Fruit fly (Drosophila melanogaster): Measurements from ENCODE around the gene CG14662.
A peak's percentile ranks its signal among the peaks of the same experiment; 100 is the strongest.

Gene CG14662

dm6 chr3R:5016280-5016679, 32.2 kb upstream of the CG14662 start (continued):
- no peak for TF ChIP-seq CG31224 (GFP tag; IDR thresholded peaks at IDR 0.05)
- no peak for TF ChIP-seq CG13296 (GFP tag; optimal IDR thresholded peaks at IDR 0.05)
- TF ChIP-seq CG6254 (GFP tag; optimal IDR thresholded peaks at IDR 0.05), result no peak
- no peak for TF ChIP-seq Bgb (GFP tag; IDR thresholded peaks at IDR 0.05; ENCODE audit: partially characterized antibody)

- TF ChIP-seq unc-4 (GFP tag; IDR thresholded peaks at IDR 0.05; ENCODE audit: partially characterized antibody) (no peak), pan (optimal IDR thresholded peaks at IDR 0.05) (no peak), pan (GFP tag; optimal IDR thresholded peaks at IDR 0.05 in 1 of 2, IDR thresholded peaks at IDR 0.05 in 1 of 2) (peak in 1 of 2 experiments; percentile 52), ash1 (GFP tag; optimal IDR thresholded peaks at IDR 0.05) (no peak), dmrt11E (tag; optimal IDR thresholded peaks at IDR 0.05) (no peak), esg (GFP tag; conservative IDR thresholded peaks at IDR 0.05) (no peak), CG30403 (GFP tag; optimal IDR thresholded peaks at IDR 0.05) (peak; percentile 15), Mad (GFP tag; optimal IDR thresholded peaks at IDR 0.05) (peak; percentile 34), CG8924 (tag; optimal IDR thresholded peaks at IDR 0.05) (peak; percentile 22), CG6254 (GFP tag; optimal IDR thresholded peaks at IDR 0.05) (peak; percentile 63), CG13123 (GFP tag; optimal IDR thresholded peaks at IDR 0.05) (no peak), Ets65A (GFP tag) (peak; percentile 7), Hey (tag; optimal IDR thresholded peaks at IDR 0.05) (peak; percentile 22), Trl (optimal IDR thresholded peaks at IDR 0.05) (no peak), Trl (GFP tag; optimal IDR thresholded peaks at IDR 0.05) (no peak), Asciz (GFP tag; optimal IDR thresholded peaks at IDR 0.05) (peak; percentile 83), en (GFP tag; optimal IDR thresholded peaks at IDR 0.05) (no peak), CG2120 (GFP tag; optimal IDR thresholded peaks at IDR 0.05) (peak; percentile 28), Usf (GFP tag; optimal IDR thresholded peaks at IDR 0.05) (no peak), pros (GFP tag; optimal IDR thresholded peaks at IDR 0.05) (no peak), CG6791 (GFP tag; IDR thresholded peaks at IDR 0.05; ENCODE audit: partially characterized antibody) (no peak), CTCF (GFP tag; optimal IDR thresholded peaks at IDR 0.05) (no peak), CG7745 (tag; optimal IDR thresholded peaks at IDR 0.05) (no peak), nerfin-2 (GFP tag; IDR thresholded peaks at IDR 0.05; ENCODE audit: partially characterized antibody) (no peak), Awh (GFP tag; IDR thresholded peaks at IDR 0.05) (0 out of 2 replicates have a peak, but pooled peaks have one; percentile 57), Adf1 (GFP tag; IDR thresholded peaks at IDR 0.05) (peak; percentile 33; the same call in 1 of the 2 replicates), crol (GFP tag; IDR thresholded peaks at IDR 0.05) (no peak), Hmx (GFP tag; optimal IDR thresholded peaks at IDR 0.05) (no peak), CG17568 (GFP tag; optimal IDR thresholded peaks at IDR 0.05) (peak; percentile 80), CG18262 (tag; optimal IDR thresholded peaks at IDR 0.05) (peak; percentile 8), h (optimal IDR thresholded peaks at IDR 0.05) (no peak), CG7963 (GFP tag; IDR thresholded peaks at IDR 0.05; ENCODE audit: partially characterized antibody) (no peak), MESR4 (GFP tag; optimal IDR thresholded peaks at IDR 0.05) (no peak), CG11695 (GFP tag; IDR thresholded peaks at IDR 0.05) (peak; percentile 75; the same call in 2 of the 3 replicates), tx (GFP tag; optimal IDR thresholded peaks at IDR 0.05) (no peak), CG31365 (tag; optimal IDR thresholded peaks at IDR 0.05) (peak; percentile 70), Ada2b (GFP tag; IDR thresholded peaks at IDR 0.05) (no peak), fd3F (GFP tag; optimal IDR thresholded peaks at IDR 0.05) (peak; percentile 38), yki (optimal IDR thresholded peaks at IDR 0.05) (no peak), cas (GFP tag; IDR thresholded peaks at IDR 0.05) (no peak), CG14667 (GFP tag; IDR thresholded peaks at IDR 0.05) (no peak), CG12219 (GFP tag; optimal IDR thresholded peaks at IDR 0.05) (peak; percentile 26), lbe (GFP tag; optimal IDR thresholded peaks at IDR 0.05) (no peak), CG12104 (GFP tag; optimal IDR thresholded peaks at IDR 0.05) (peak; percentile 9), jumu (GFP tag; optimal IDR thresholded peaks at IDR 0.05) (no peak), CG9609 (GFP tag; optimal IDR thresholded peaks at IDR 0.05) (no peak), D (optimal IDR thresholded peaks at IDR 0.05) (no peak), D (GFP tag; optimal IDR thresholded peaks at IDR 0.05) (peak; percentile 15), B-H2 (GFP tag; optimal IDR thresholded peaks at IDR 0.05) (peak; percentile 30)
Observed at dm6 chr3R:5015168-5015567, 31.1 kb upstream of the CG14662 start.
